Worm (Caenorhabditis elegans): ENCODE results near the gene C08B6.10.

C08B6.10 gene

DNA sequence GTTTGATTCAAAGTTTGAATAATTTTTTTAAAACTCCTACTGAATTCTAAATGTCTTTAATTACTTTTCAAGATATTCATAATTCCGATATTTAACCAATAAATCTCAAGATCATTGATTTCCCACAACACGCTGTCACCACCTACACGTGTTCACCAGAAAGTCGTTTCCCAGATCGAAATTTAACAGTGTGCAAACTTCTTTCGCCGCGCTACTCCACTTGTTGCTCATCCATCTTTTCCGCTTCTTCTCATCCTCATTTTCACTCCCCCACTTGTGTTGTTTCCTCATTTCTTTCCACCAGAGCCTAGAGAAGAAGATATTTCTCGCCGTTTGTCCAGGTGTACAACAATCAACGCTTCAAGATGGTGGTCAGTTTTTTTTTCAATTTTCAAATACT lies 20.4 kb downstream of the C08B6.10 start, which contains the start of gene C51E3.9:
TSS of gene C51E3.9 (plus strand) at position 301 of the 400 bp plus-strand sequence.
- no peak for TF ChIP-seq W03F9.2 (tag; optimal IDR thresholded peaks at IDR 0.05)
- TF ChIP-seq him-1 (tag; optimal IDR thresholded peaks at IDR 0.05) = no peak
- TF ChIP-seq dao-5 (tag; optimal IDR thresholded peaks at IDR 0.05) = no peak

DNA sequence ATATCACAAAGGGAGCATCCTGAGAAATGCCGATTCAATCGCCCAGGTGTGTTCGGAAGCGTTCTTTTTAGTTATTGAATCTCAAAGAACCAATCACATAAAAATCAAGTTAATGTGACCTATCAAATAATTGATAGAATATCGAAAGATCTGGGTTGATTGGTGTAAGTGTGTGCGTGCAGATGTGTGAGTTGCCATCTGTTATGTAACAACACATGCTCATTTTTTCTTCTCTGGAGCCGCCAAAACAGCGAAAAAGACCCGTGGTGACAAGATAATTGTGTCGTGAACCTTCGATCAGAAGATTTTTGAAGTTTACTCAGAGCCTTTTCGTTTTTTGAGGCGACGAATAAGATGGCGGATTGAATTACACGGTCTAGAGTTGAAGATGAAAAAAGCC lies 21.5 kb downstream of the C08B6.10 start:
- no peak for TF ChIP-seq him-1 (tag; optimal IDR thresholded peaks at IDR 0.05)
- TF ChIP-seq W03F9.2 (tag; optimal IDR thresholded peaks at IDR 0.05) = no peak
- TF ChIP-seq dao-5 (tag; optimal IDR thresholded peaks at IDR 0.05) = no peak

DNA sequence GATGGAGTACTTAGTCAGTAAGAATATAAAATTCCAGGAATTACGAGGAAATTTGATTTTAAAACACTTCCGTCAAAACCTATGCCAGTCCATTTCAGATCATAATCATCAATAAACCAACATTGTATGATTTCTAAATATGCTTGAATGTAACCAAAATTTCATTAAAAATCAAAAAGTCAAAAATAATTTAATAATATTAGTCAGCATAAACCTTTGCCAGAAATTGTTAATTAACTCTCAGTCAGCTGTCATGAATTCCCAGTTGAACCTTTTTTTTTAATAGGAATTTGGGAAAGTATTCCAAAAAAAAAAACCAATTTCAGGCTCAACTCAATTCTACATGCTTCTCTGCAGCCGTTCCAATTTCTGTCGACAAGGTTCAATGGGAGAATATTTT lies 23.1 kb downstream of the C08B6.10 start, which contains the start of gene srsx-26:
TSS of gene srsx-26 (plus strand) at position 301 of the 400 bp plus-strand sequence.
- TF ChIP-seq W03F9.2 (tag; optimal IDR thresholded peaks at IDR 0.05) = no peak
- no peak for TF ChIP-seq him-1 (tag; optimal IDR thresholded peaks at IDR 0.05)
- no peak for TF ChIP-seq dao-5 (tag; optimal IDR thresholded peaks at IDR 0.05)

DNA sequence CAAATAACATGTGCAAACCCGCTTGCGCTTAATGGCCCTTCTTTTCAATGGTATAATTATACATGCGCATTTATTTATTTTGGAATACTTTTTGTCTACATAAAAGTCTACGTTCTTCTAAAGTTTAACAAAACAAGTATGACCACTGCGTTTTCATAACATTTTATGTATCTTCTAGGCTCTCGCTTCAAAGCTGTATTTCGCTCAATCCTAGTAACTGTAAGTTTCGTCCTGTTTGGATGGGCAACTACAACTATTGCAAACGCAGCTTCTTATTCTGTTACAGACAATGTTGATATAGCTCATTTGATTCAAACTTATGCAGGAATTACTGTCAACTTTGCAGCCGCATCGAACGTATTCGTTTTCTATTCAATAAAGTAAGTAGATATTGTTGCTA lies 24.4 kb downstream of the C08B6.10 start, which contains the start of gene srsx-27:
TSS of gene srsx-27 (plus strand) at position 301 of the 400 bp plus-strand sequence.
- no peak for TF ChIP-seq him-1 (tag; optimal IDR thresholded peaks at IDR 0.05)
- TF ChIP-seq dao-5 (tag; optimal IDR thresholded peaks at IDR 0.05) = no peak
- no peak for TF ChIP-seq W03F9.2 (tag; optimal IDR thresholded peaks at IDR 0.05)

DNA sequence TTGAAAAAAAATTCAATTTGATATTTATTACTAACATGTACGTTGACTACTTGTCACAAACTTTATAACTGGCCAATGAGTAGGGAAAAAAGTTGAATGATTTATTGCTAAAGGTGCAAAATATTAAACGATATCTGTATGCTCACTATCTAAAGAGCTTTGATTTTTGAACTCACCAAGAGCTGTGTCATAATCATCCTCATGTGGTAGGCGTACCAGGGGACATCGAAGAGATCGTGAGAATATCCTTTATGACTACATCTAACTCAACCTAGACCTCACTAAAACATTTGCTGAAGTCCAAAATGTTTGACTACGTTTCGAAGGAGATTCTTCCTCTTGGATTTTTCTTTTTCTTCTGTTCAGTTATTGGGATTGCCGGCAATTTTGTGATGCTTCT lies 27.0 kb downstream of the C08B6.10 start, which contains the start of gene srsx-28:
TSS of gene srsx-28 (plus strand) at position 301 of the 400 bp plus-strand sequence.
- no peak for TF ChIP-seq dao-5 (tag; optimal IDR thresholded peaks at IDR 0.05)
- no peak for TF ChIP-seq W03F9.2 (tag; optimal IDR thresholded peaks at IDR 0.05)
- no peak for TF ChIP-seq him-1 (tag; optimal IDR thresholded peaks at IDR 0.05)

DNA sequence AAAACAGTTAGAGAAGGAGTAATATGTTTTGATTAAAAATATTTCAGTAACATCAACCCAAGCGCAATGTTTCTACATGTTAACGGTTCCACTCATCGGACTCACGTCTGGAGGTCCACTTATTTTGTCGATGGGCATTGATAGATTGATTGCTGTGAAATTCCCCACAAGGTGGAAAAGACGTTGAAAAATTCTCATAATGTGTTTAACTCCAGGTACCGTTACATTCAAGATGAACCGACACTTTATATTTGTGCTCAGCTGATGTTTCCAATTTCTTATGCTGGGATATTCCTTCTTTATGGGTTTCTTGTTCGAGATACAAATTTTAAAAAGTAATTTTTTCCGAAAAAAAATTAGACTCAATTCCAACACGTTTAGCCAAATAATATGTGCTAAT lies 27.8 kb downstream of the C08B6.10 start:
- TF ChIP-seq dao-5 (tag; optimal IDR thresholded peaks at IDR 0.05) (no peak), him-1 (tag; optimal IDR thresholded peaks at IDR 0.05) (no peak), W03F9.2 (tag; optimal IDR thresholded peaks at IDR 0.05) (no peak)

DNA sequence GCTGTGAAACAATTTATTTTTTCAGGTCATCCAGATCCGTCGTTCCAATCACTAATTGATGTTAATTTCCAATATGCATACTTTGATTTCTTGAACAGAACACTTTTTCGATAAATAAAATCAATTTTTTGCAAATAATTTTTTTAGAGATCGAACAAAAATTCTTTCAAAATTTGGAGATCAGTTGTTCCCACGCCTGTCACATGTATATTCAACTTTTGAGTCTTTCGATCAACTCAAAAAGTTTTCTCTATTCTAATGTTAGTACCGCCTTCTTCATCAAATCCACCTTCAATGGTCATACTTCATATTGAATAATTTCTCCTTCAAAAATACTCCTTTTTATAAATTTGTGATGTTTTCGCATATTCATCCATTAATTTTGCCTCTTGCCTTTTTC lies 29.4 kb downstream of the C08B6.10 start, which contains the start of gene srsx-29:
TSS of gene srsx-29 (plus strand) at position 301 of the 400 bp plus-strand sequence.
- TF ChIP-seq W03F9.2 (tag; optimal IDR thresholded peaks at IDR 0.05) = no peak
- no peak for TF ChIP-seq dao-5 (tag; optimal IDR thresholded peaks at IDR 0.05)
- no peak for TF ChIP-seq him-1 (tag; optimal IDR thresholded peaks at IDR 0.05)

DNA sequence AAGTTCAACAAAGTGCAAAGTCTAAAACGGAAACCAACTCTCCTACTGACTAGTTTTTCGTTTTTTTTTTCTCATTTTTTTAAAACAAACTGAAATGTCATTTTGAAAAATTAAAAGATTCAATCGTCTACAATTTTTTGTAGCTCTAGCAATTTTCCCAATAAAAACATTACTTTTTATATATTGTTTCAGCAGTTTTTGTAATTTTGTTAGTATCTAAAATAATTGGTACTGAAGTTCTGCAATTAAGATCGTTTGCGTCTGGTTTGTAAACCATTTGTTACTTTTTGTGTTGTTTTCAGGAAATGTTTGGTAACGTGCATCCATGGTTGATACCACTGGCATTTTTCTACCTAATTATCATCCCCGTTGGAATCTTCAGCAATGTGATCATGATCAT lies 33.2 kb downstream of the C08B6.10 start, which contains the start of gene srsx-30:
TSS of gene srsx-30 (plus strand) at position 301 of the 400 bp plus-strand sequence.
- TF ChIP-seq W03F9.2 (tag; optimal IDR thresholded peaks at IDR 0.05) (no peak), him-1 (tag; optimal IDR thresholded peaks at IDR 0.05) (no peak), dao-5 (tag; optimal IDR thresholded peaks at IDR 0.05) (no peak)

DNA sequence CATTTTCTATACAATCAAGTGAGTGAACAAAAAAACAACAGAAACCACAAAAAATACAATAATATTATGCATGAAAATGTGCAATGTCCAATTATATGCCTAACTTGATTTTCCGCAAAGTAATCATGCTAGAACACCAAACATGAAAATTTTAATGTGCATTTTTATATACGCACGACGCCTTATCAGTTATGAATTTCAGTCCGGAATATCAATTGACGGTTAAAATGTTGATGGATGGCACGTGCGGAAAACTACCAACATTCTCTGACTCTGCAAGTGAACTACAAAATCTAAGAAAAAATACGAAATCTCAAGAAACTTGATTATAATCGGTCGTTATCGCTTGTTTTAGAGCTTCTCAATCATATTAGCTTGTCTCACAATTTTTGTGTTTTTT lies 34.7 kb downstream of the C08B6.10 start:
- no peak for TF ChIP-seq W03F9.2 (tag; optimal IDR thresholded peaks at IDR 0.05)
- no peak for TF ChIP-seq him-1 (tag; optimal IDR thresholded peaks at IDR 0.05)

DNA sequence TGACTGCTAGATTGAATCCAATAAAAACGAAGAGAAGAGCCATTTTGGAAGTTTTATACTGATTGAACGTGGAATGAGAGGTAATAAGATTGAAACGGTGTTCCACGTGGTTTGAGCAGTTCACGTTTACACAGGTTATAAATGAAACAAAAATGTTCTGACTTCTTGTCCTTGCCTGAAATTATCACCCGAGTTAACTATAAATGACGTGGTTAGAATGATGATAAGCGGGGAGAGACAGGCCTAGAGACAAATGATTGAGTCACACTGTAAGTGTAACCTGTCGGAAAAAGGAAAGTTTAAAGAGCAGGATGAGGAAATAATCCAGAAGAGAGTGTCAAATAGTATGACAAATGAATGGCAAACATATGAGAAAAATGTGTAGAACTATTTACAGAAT lies 35.7 kb downstream of the C08B6.10 start, which contains the start of gene C51E3.10:
TSS of gene C51E3.10 (minus strand) at position 181 of the 400 bp plus-strand sequence.
- TF ChIP-seq dao-5 (tag; optimal IDR thresholded peaks at IDR 0.05) (no peak), him-1 (tag; optimal IDR thresholded peaks at IDR 0.05) (no peak), W03F9.2 (tag; optimal IDR thresholded peaks at IDR 0.05) (no peak)

DNA sequence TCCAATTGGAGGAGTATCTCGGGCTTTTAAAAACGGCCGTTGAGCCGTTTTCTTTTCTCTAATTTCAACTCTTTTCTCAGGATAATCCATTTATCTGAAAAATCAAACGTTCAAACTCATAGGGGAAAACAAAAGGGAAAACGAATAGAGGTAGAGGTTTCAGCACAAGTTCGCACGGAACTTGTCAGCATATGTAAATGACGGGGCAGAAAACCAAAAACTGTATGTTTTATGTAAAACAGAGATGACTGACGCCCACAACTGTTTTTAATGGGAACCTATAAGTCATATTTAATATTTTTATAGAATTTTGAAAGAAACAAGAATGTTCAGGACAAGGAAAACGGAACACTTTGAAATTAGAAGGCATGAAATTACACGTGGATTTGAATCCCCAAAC lies 41.1 kb downstream of the C08B6.10 start, which contains the start of gene C51E3.6:
TSS of gene C51E3.6 (minus strand) at position 101 of the 400 bp plus-strand sequence.
- no peak for TF ChIP-seq dao-5 (tag; optimal IDR thresholded peaks at IDR 0.05)
- TF ChIP-seq W03F9.2 (tag; optimal IDR thresholded peaks at IDR 0.05) = no peak
- TF ChIP-seq him-1 (tag; optimal IDR thresholded peaks at IDR 0.05) = no peak

DNA sequence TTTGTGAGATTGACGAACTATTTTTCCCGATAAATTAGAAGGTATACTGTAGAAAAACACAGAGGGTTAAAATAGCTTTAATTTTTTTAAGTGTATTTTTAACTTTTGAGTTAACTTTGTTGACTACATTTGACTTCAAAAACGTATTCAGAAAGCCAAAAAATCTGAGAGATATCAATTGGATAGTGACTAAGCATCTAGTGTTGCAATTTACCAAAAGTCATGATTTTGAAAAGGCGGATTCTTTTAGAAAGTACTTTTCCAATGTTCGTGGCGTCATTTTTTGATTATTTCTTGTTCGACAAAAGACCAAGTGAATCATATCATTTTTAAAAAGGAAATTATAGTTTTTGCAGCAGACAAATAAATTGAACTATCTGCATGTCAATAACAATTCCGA lies 43.6 kb downstream of the C08B6.10 start:
- TF ChIP-seq him-1 (tag; optimal IDR thresholded peaks at IDR 0.05) (peak; percentile 93), dao-5 (tag; optimal IDR thresholded peaks at IDR 0.05) (no peak), W03F9.2 (tag; optimal IDR thresholded peaks at IDR 0.05) (no peak)

DNA sequence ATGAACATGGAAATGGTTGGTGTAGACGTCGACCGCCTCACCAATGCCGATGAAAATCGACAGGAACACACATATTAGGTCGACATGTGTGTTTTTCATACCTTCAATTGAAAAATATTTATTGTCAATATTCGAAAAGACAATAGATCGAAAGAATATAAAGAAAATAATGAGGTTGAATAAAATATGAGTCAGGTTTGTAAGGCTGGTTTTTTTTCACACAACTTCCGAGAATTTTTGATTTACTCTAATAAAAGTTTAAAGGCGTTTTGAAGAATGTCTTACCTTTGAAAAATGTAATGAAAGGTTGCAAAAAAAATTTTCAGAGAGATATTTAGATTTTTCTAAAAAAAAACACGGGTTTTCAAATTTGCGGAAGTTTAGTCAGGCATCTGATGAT lies 48.4 kb downstream of the C08B6.10 start, which contains the start of gene egl-3:
TSS of gene egl-3 (minus strand) at position 101 of the 400 bp plus-strand sequence.
- TF ChIP-seq dao-5 (tag; optimal IDR thresholded peaks at IDR 0.05) (no peak), W03F9.2 (tag; optimal IDR thresholded peaks at IDR 0.05) (no peak), him-1 (tag; optimal IDR thresholded peaks at IDR 0.05) (no peak)

DNA sequence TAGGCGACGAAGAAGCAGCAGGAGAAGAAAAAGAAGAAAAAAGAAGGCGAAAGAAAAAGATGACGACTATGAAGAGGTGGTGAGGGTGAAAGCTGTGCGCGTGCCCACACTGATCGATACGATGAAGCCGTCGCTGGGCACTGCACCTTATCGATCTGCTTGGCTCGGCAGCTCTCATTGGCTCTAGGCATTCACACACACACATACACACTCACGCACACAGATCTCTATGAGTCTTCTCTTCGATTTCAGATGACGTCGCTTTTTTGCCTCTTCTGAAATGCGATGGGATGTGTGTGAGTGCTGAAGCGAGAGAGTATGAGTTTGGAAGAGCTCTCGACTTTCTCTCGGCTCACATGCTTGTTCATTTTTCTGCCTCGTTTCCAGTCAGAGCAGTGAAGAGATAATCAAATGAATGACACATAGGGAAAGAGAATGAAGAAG lies 49.4 kb downstream of the C08B6.10 start:
- TF ChIP-seq him-1 (tag; optimal IDR thresholded peaks at IDR 0.05) (peak; percentile 95), W03F9.2 (tag; optimal IDR thresholded peaks at IDR 0.05) (no peak), dao-5 (tag; optimal IDR thresholded peaks at IDR 0.05) (no peak)
